Worm (Caenorhabditis elegans) whole organism, late embryonic: ENCODE data around the gene Y73F8A.15.

Experiments used
- C08G9.2 ChIP-seq: sonication (generic microtip); optimal IDR thresholded peaks from 2 replicates; lab custom pipeline; 2016; ENCODE audit warnings: mild to moderate bottlenecking, missing genetic modification characterization, moderate library complexity, missing compliant biosample characterization
- F13H6.1 ChIP-seq: sonication (generic microtip); optimal IDR thresholded peaks from 2 replicates; lab custom pipeline; 2016; ENCODE audit warnings: missing genetic modification characterization, missing compliant biosample characterization
- K02D7.2 ChIP-seq: sonication (generic microtip); optimal IDR thresholded peaks from 2 replicates; lab custom pipeline; 2017; ENCODE audit warnings: mild to moderate bottlenecking, missing genetic modification characterization, missing compliant biosample characterization
- K09A11.1 ChIP-seq: sonication (generic microtip); optimal IDR thresholded peaks from 2 replicates; lab custom pipeline; 2017; ENCODE audit warnings: antibody characterized with exemption, mild to moderate bottlenecking, missing genetic modification characterization, missing compliant biosample characterization; ENCODE audit not compliant: insufficient read depth
- Y22D7AL.16 ChIP-seq: sonication (generic microtip); optimal IDR thresholded peaks from 2 replicates; lab custom pipeline; 2016; ENCODE audit warnings: missing genetic modification characterization, missing compliant biosample characterization
- ahr-1 ChIP-seq: sonication (generic microtip); optimal IDR thresholded peaks from 2 replicates; lab custom pipeline; 2016; ENCODE audit warnings: missing genetic modification characterization, missing compliant biosample characterization
- ama-1 ChIP-seq: fragments of 150-350 bp; optimal IDR thresholded peaks from 2 replicates; lab custom pipeline; 2014
- ceh-18 ChIP-seq: sonication (generic microtip); optimal IDR thresholded peaks from 2 replicates; lab custom pipeline; 2016; ENCODE audit warnings: missing genetic modification characterization, missing compliant biosample characterization
- ceh-19 ChIP-seq: fragments of 200-800 bp; sonication (Bioruptor generic); optimal IDR thresholded peaks from 2 replicates; lab custom pipeline; 2018; ENCODE audit warnings: mild to moderate bottlenecking, missing genetic modification characterization, missing compliant biosample characterization
- ceh-2 ChIP-seq: sonication (generic microtip); optimal IDR thresholded peaks from 2 replicates; lab custom pipeline; 2016; ENCODE audit warnings: missing genotype, missing genetic modification characterization, missing compliant biosample characterization
- ceh-31 ChIP-seq: sonication (generic microtip); optimal IDR thresholded peaks from 2 replicates; lab custom pipeline; 2016; ENCODE audit warnings: missing genetic modification characterization, missing compliant biosample characterization
- ceh-34 ChIP-seq: sonication (generic microtip); optimal IDR thresholded peaks from 2 replicates; lab custom pipeline; 2016; ENCODE audit warnings: mild to moderate bottlenecking, missing genetic modification characterization, missing compliant biosample characterization
- ceh-45 ChIP-seq: fragments of 200-800 bp; sonication (Bioruptor generic); IDR thresholded peaks from 2 replicates; pipeline ENCODE4 v1.3.6; 2022; ENCODE audit warnings: missing genetic modification reagents, missing genetic modification characterization, missing compliant biosample characterization
- ceh-48 ChIP-seq: sonication (generic microtip); optimal IDR thresholded peaks from 2 replicates; lab custom pipeline; 2016; ENCODE audit warnings: missing genetic modification characterization, inconsistent platforms, missing compliant biosample characterization
- che-1 ChIP-seq: sonication (generic microtip); optimal IDR thresholded peaks from 2 replicates; lab custom pipeline; 2016; ENCODE audit warnings: mild to moderate bottlenecking, missing genetic modification characterization, missing compliant biosample characterization
- dmd-4 ChIP-seq: sonication (generic microtip); optimal IDR thresholded peaks from 2 replicates; lab custom pipeline; 2016; ENCODE audit warnings: borderline replicate concordance, missing genetic modification characterization, missing compliant biosample characterization
- elt-2 ChIP-seq: sonication (generic microtip); optimal IDR thresholded peaks from 2 replicates; lab custom pipeline; 2016; ENCODE audit warnings: missing genetic modification reagents, missing genetic modification characterization, missing compliant biosample characterization
- elt-4 ChIP-seq: sonication (generic microtip); optimal IDR thresholded peaks from 2 replicates; lab custom pipeline; 2016; ENCODE audit warnings: missing genetic modification characterization, missing compliant biosample characterization
- eyg-1 ChIP-seq: sonication (generic microtip); optimal IDR thresholded peaks from 2 replicates; lab custom pipeline; 2016; ENCODE audit warnings: missing genotype, missing genetic modification characterization, missing compliant biosample characterization
- fax-1 ChIP-seq: sonication (generic microtip); optimal IDR thresholded peaks from 2 replicates; lab custom pipeline; 2016; ENCODE audit warnings: missing genotype, missing genetic modification characterization, missing compliant biosample characterization
- fkh-10 ChIP-seq: fragments of 150-350 bp; optimal IDR thresholded peaks from 2 replicates; lab custom pipeline; 2014; ENCODE audit warnings: missing biosample characterization, missing genetic modification reagents, missing genetic modification characterization
- hlh-15 ChIP-seq: sonication (generic microtip); optimal IDR thresholded peaks from 2 replicates; lab custom pipeline; 2016; ENCODE audit warnings: missing genetic modification characterization, missing compliant biosample characterization
- hlh-30 ChIP-seq: sonication (generic microtip); optimal IDR thresholded peaks from 2 replicates; lab custom pipeline; 2017; ENCODE audit warnings: antibody characterized with exemption, missing genetic modification characterization, missing compliant biosample characterization; ENCODE audit not compliant: insufficient read depth
- hlh-6 ChIP-seq: sonication (generic microtip); optimal IDR thresholded peaks from 2 replicates; lab custom pipeline; 2016; ENCODE audit warnings: missing genotype, missing genetic modification characterization, missing compliant biosample characterization
- hlh-8 ChIP-seq: sonication (generic microtip); optimal IDR thresholded peaks from 2 replicates; lab custom pipeline; 2016; ENCODE audit warnings: missing genotype, missing genetic modification characterization, missing compliant biosample characterization
- lim-6 ChIP-seq: sonication (generic microtip); optimal IDR thresholded peaks from 2 replicates; lab custom pipeline; 2016; ENCODE audit warnings: missing genetic modification characterization, missing compliant biosample characterization
- lin-11 ChIP-seq: fragments of 200-800 bp; sonication (Bioruptor generic); optimal IDR thresholded peaks from 2 replicates; lab custom pipeline; 2018; ENCODE audit warnings: mild to moderate bottlenecking, missing genetic modification characterization, missing compliant biosample characterization
- madf-2 ChIP-seq: sonication (generic microtip); optimal IDR thresholded peaks from 2 replicates; lab custom pipeline; 2017; ENCODE audit warnings: missing genetic modification characterization, missing compliant biosample characterization
- nfya-1 ChIP-seq: sonication (generic microtip); optimal IDR thresholded peaks from 2 replicates; lab custom pipeline; 2017; ENCODE audit warnings: missing genetic modification characterization, mild to moderate bottlenecking, missing compliant biosample characterization, antibody characterized with exemption, moderate library complexity
- nhr-11 ChIP-seq: fragments of 150-350 bp; optimal IDR thresholded peaks from 2 replicates; lab custom pipeline; 2014; ENCODE audit warnings: missing biosample characterization, missing genetic modification characterization
- nhr-232 ChIP-seq: sonication (generic microtip); optimal IDR thresholded peaks from 2 replicates; lab custom pipeline; 2016; ENCODE audit warnings: missing genetic modification characterization, missing compliant biosample characterization
- odd-2 ChIP-seq: sonication (generic microtip); optimal IDR thresholded peaks from 2 replicates; lab custom pipeline; 2017; ENCODE audit warnings: antibody characterized with exemption, mild to moderate bottlenecking, missing genetic modification characterization, missing compliant biosample characterization
- pag-3 ChIP-seq: sonication (generic microtip); optimal IDR thresholded peaks from 2 replicates; lab custom pipeline; 2016; ENCODE audit warnings: missing compliant biosample characterization, missing genetic modification characterization, borderline replicate concordance
- pax-1 ChIP-seq: fragments of 150-350 bp; optimal IDR thresholded peaks from 2 replicates; lab custom pipeline; 2014; ENCODE audit warnings: missing biosample characterization, missing genetic modification characterization
- pha-2 ChIP-seq: sonication (generic microtip); optimal IDR thresholded peaks from 2 replicates; lab custom pipeline; 2017; ENCODE audit warnings: mild to moderate bottlenecking, missing genetic modification characterization, missing compliant biosample characterization
- pha-4 ChIP-seq: fragments of 150-350 bp; optimal IDR thresholded peaks from 2 replicates; lab custom pipeline; 2018; ENCODE audit warnings: missing biosample characterization, missing genetic modification reagents, missing genetic modification characterization
- pros-1 ChIP-seq: fragments of 150-350 bp; optimal IDR thresholded peaks from 2 replicates; lab custom pipeline; 2014; ENCODE audit warnings: missing biosample characterization, missing genetic modification reagents, missing genetic modification characterization
- ref-2 ChIP-seq: sonication (generic microtip); optimal IDR thresholded peaks from 2 replicates; lab custom pipeline; 2016; ENCODE audit warnings: missing genetic modification characterization, missing compliant biosample characterization
- rnt-1 ChIP-seq: sonication (generic microtip); optimal IDR thresholded peaks from 2 replicates; lab custom pipeline; 2016; ENCODE audit warnings: missing genetic modification characterization, missing compliant biosample characterization
- sox-2 ChIP-seq: fragments of 200-800 bp; sonication (Bioruptor generic); IDR thresholded peaks from 2 replicates; pipeline ENCODE4 v1.3.6; 2022; ENCODE audit warnings: missing genetic modification reagents, missing genetic modification characterization, missing compliant biosample characterization
- sox-4 ChIP-seq: sonication (generic microtip); optimal IDR thresholded peaks from 2 replicates; lab custom pipeline; 2017; ENCODE audit warnings: mild to moderate bottlenecking, missing genetic modification characterization, inconsistent platforms, missing compliant biosample characterization
- syd-9 ChIP-seq: sonication (generic microtip); optimal IDR thresholded peaks from 2 replicates; lab custom pipeline; 2016; ENCODE audit warnings: mild to moderate bottlenecking, missing genetic modification characterization, moderate library complexity, missing compliant biosample characterization
- tbx-2 ChIP-seq: sonication (generic microtip); optimal IDR thresholded peaks from 2 replicates; lab custom pipeline; 2016; ENCODE audit warnings: missing genetic modification characterization, missing compliant biosample characterization
- ttx-3 ChIP-seq: sonication (generic microtip); optimal IDR thresholded peaks from 2 replicates; lab custom pipeline; 2016; ENCODE audit warnings: missing genetic modification reagents, missing genetic modification characterization, missing compliant biosample characterization
- unc-3 ChIP-seq, 2 experiments: fragments of 200-800 bp in 1 of 2; sonication (Bioruptor generic) in 1 of 2; sonication (generic microtip) in 1 of 2; conservative IDR thresholded peaks in 1 of 2; optimal IDR thresholded peaks in 1 of 2; 2 replicates each; pipeline versions ENCODE4 v1.3.6 to Lab custom; 2016 to 2022; ENCODE audit warnings: missing compliant biosample characterization in 2 of 2, missing genetic modification characterization in 2 of 2, missing genetic modification reagents in 1 of 2
- unc-42 ChIP-seq: sonication (generic microtip); optimal IDR thresholded peaks from 2 replicates; lab custom pipeline; 2016; ENCODE audit warnings: missing genotype, missing genetic modification characterization, missing compliant biosample characterization
- unc-86 ChIP-seq: sonication (generic microtip); optimal IDR thresholded peaks from 2 replicates; lab custom pipeline; 2016; ENCODE audit warnings: missing genetic modification characterization, missing compliant biosample characterization
- ztf-16 ChIP-seq: sonication (generic microtip); optimal IDR thresholded peaks from 2 replicates; lab custom pipeline; 2017; ENCODE audit warnings: missing genetic modification characterization, missing compliant biosample characterization

Y73F8A.15 gene

DNA sequence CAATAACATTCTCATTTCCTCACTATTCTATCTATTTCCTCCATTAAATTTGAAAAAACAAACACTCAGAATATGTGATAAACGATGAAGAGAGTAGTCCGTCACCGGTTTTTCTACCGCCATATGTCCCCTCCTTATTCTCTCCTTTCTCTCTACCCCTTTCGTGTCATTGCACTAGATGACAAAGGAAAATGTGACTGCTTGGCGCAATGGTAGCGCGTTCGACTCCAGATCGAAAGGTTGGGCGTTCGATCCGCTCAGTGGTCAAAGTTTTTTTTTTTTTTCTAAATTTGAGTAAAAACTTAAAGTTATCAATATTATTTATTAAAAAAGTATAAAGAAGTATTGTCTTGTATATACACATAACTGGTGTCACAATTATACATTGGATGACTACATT is 31.9 kb upstream of the Y73F8A.15 start (continued):
- TF ChIP-seq che-1 (tag; lab: Kevin White, UChicago) (no peak), ceh-2 (tag; lab: Kevin White, UChicago) (no peak), ahr-1 (tag; lab: Kevin White, UChicago) (no peak), ceh-31 (no peak), elt-4 (tag; lab: Kevin White, UChicago) (no peak), ceh-34 (tag; lab: Kevin White, UChicago) (no peak), elt-2 (tag; lab: Kevin White, UChicago) (peak; percentile 66), nfya-1 (tag; lab: Kevin White, UChicago) (peak; percentile 37), lim-6 (tag; lab: Kevin White, UChicago) (no peak), sox-4 (tag; lab: Kevin White, UChicago) (no peak), hlh-8 (tag; lab: Kevin White, UChicago) (no peak), Y22D7AL.16 (tag; lab: Kevin White, UChicago) (no peak), tbx-2 (tag; lab: Kevin White, UChicago) (no peak), C08G9.2 (no peak), syd-9 (tag; lab: Kevin White, UChicago) (no peak), pag-3 (no peak), fkh-10 (GFP tag; lab: Kevin White, UChicago) (no peak), ceh-19 (no peak), pros-1 (tag; lab: Kevin White, UChicago) (no peak), unc-42 (no peak), lin-11 (tag; lab: Kevin White, UChicago) (peak; percentile 57), hlh-15 (tag; lab: Kevin White, UChicago) (no peak), madf-2 (no peak), ceh-18 (tag; lab: Kevin White, UChicago) (no peak), unc-3 (GFP tag; conservative IDR thresholded peaks at IDR 0.05; lab: Robert Waterston, UW) (0 out of 2 replicates have a peak, but pooled peaks have one; percentile 42), unc-3 (tag; optimal IDR thresholded peaks at IDR 0.05; lab: Kevin White, UChicago) (peak; percentile 6), dmd-4 (tag; lab: Kevin White, UChicago) (no peak), sox-2 (GFP tag; lab: Robert Waterston, UW) (no peak; the same call in 1 of the 2 replicates), K02D7.2 (no peak), rnt-1 (tag; lab: Kevin White, UChicago) (no peak), ztf-16 (peak; percentile 18), pha-2 (no peak), nhr-232 (tag; lab: Kevin White, UChicago) (peak; percentile 27), pax-1 (tag; lab: Kevin White, UChicago) (no peak), ama-1 (lab: Kevin White, UChicago) (no peak), nhr-11 (tag; lab: Kevin White, UChicago) (no peak), odd-2 (tag; lab: Kevin White, UChicago) (no peak), unc-86 (tag; lab: Kevin White, UChicago) (no peak), ref-2 (no peak), pha-4 (no peak), fax-1 (tag; lab: Kevin White, UChicago) (no peak), hlh-30 (tag; lab: Kevin White, UChicago) (no peak), ttx-3 (tag; lab: Kevin White, UChicago) (peak; percentile 43), eyg-1 (tag; lab: Kevin White, UChicago) (no peak), F13H6.1 (no peak), hlh-6 (tag; lab: Kevin White, UChicago) (no peak), ceh-45 (GFP tag; lab: Robert Waterston, UW) (no peak), ceh-48 (tag; lab: Kevin White, UChicago) (no peak), K09A11.1 (tag; lab: Kevin White, UChicago) (no peak)
